Worm (Caenorhabditis elegans) whole organism, L3 larva: ENCODE results near the gene cdc-14.

ENCODE experiments used
- daf-12 ChIP-seq: fragments of 150-350 bp; optimal IDR thresholded peaks from 2 replicates; lab custom pipeline; 2014; ENCODE audit warnings: missing biosample characterization, missing genetic modification reagents, missing genetic modification characterization
- fkh-10 ChIP-seq: sonication (generic microtip); optimal IDR thresholded peaks from 2 replicates; lab custom pipeline; 2017; ENCODE audit warnings: missing biosample characterization, missing genetic modification reagents, missing genetic modification characterization
- lin-15B ChIP-seq: fragments of 150-350 bp; optimal IDR thresholded peaks from 2 replicates; lab custom pipeline; 2014; ENCODE audit warnings: missing biosample characterization, missing genetic modification characterization
- lsy-12 ChIP-seq: sonication (generic microtip); optimal IDR thresholded peaks from 2 replicates; lab custom pipeline; 2016; ENCODE audit warnings: mild to moderate bottlenecking, missing genetic modification characterization, missing compliant biosample characterization
- nhr-28 ChIP-seq: fragments of 150-350 bp; optimal IDR thresholded peaks from 2 replicates; lab custom pipeline; 2014; ENCODE audit warnings: missing biosample characterization, missing genetic modification characterization
- nhr-77 ChIP-seq: fragments of 150-350 bp; optimal IDR thresholded peaks from 2 replicates; lab custom pipeline; 2014; ENCODE audit warnings: missing biosample characterization, missing genetic modification characterization
- sea-2 ChIP-seq: fragments of 150-350 bp; sonication (generic microtip); optimal IDR thresholded peaks from 4 replicates; lab custom pipeline; 2014; ENCODE audit warnings: missing biosample characterization, missing genetic modification reagents, missing genetic modification characterization
- skn-1 ChIP-seq: fragments of 150-350 bp; optimal IDR thresholded peaks from 2 replicates; lab custom pipeline; 2014; ENCODE audit warnings: missing biosample characterization, missing genetic modification characterization
- unc-62 ChIP-seq: fragments of 150-350 bp; sonication (generic microtip); optimal IDR thresholded peaks from 4 replicates; lab custom pipeline; 2014; ENCODE audit warnings: missing biosample characterization, missing genetic modification reagents, missing genetic modification characterization
- ztf-11 ChIP-seq: fragments of 150-350 bp; optimal IDR thresholded peaks from 2 replicates; lab custom pipeline; 2014; ENCODE audit warnings: missing biosample characterization, missing genetic modification characterization

- TF ChIP-seq fkh-10 (GFP tag; lab: Kevin White, UChicago): no peak
- no peak for TF ChIP-seq ztf-11 (tag; lab: Kevin White, UChicago)
- TF ChIP-seq sea-2 (GFP tag; lab: Kevin White, UChicago): no peak
- TF ChIP-seq nhr-77 (tag; lab: Kevin White, UChicago): peak; percentile 89
- peak; percentile 30 for TF ChIP-seq nhr-28 (tag; lab: Kevin White, UChicago)
- TF ChIP-seq lin-15B (tag; lab: Kevin White, UChicago): peak; percentile 60
- TF ChIP-seq lsy-12: peak; percentile 61
- TF ChIP-seq skn-1: peak; percentile 9
- no peak for TF ChIP-seq daf-12 (tag; lab: Kevin White, UChicago)
- no peak for TF ChIP-seq unc-62 (GFP tag; lab: Kevin White, UChicago)
These were observed 6.3 kb upstream of the cdc-14 start, which contains the start of gene C17G10.10 for ce11 chrII:5599326-5600044.
